Fruit fly (Drosophila melanogaster) whole organism, embryonic: ENCODE data around the gene Cfp1.

Experiments used
- Bteb2 ChIP-seq: fragments of 200-800 bp; sonication (Bioruptor generic); optimal IDR thresholded peaks from 2 replicates; lab custom pipeline; 2016; ENCODE audit warnings: missing biosample characterization, missing genetic modification characterization
- CG10267 ChIP-seq: fragments of 200-800 bp; sonication (Bioruptor generic); optimal IDR thresholded peaks from 2 replicates; lab custom pipeline; 2018; ENCODE audit warnings: missing biosample characterization, mild to moderate bottlenecking, missing genetic modification characterization, moderate library complexity
- CG11093 ChIP-seq: fragments of 200-800 bp; sonication (Bioruptor generic); IDR thresholded peaks from 3 replicates; pipeline ENCODE4 v1.3.6; 2022; ENCODE audit warnings: missing biosample characterization, missing genetic modification characterization
- CG12219 ChIP-seq: fragments of 200-800 bp; sonication (Bioruptor generic); optimal IDR thresholded peaks from 3 replicates; lab custom pipeline; 2018; ENCODE audit warnings: missing biosample characterization, mild to moderate bottlenecking, missing genetic modification characterization
- CG13296 ChIP-seq: fragments of 200-800 bp; sonication (Bioruptor generic); optimal IDR thresholded peaks from 3 replicates; lab custom pipeline; 2018; ENCODE audit warnings: missing biosample characterization, mild to moderate bottlenecking, missing genetic modification characterization
- CG16779 ChIP-seq: fragments of 200-800 bp; sonication (Bioruptor generic); IDR thresholded peaks from 2 replicates; pipeline ENCODE4 v1.3.6; 2022; ENCODE audit warnings: missing biosample characterization, missing genetic modification characterization
- CG18262 ChIP-seq: fragments of 200-800 bp; optimal IDR thresholded peaks from 3 replicates; lab custom pipeline; 2019; ENCODE audit warnings: missing biosample characterization, mild to moderate bottlenecking, missing genetic modification characterization, moderate library complexity
- CG2678 ChIP-seq: fragments of 200-800 bp; sonication (Bioruptor generic); optimal IDR thresholded peaks from 3 replicates; lab custom pipeline; 2019; ENCODE audit warnings: missing biosample characterization, mild to moderate bottlenecking, missing genetic modification characterization, moderate library complexity
- CG33557 ChIP-seq: fragments of 200-800 bp; sonication (Bioruptor generic); optimal IDR thresholded peaks from 2 replicates; lab custom pipeline; 2019; ENCODE audit warnings: missing biosample characterization, mild to moderate bottlenecking, missing genetic modification characterization, moderate library complexity
- CG4282 ChIP-seq: fragments of 200-800 bp; sonication (Bioruptor generic); optimal IDR thresholded peaks from 2 replicates; lab custom pipeline; 2016; ENCODE audit warnings: missing biosample characterization, missing genetic modification characterization
- CG4404 ChIP-seq: fragments of 200-800 bp; sonication (Bioruptor generic); IDR thresholded peaks from 2 replicates; pipeline ENCODE4 v1.3.6; 2022; ENCODE audit warnings: missing biosample characterization, missing genetic modification characterization
- CG6254 ChIP-seq: fragments of 200-800 bp; sonication (Bioruptor generic); optimal IDR thresholded peaks from 3 replicates; lab custom pipeline; 2017; ENCODE audit warnings: mild to moderate bottlenecking, missing biosample characterization, missing genetic modification reagents, missing genetic modification characterization
- CG6765 ChIP-seq: fragments of 200-800 bp; sonication (Bioruptor generic); optimal IDR thresholded peaks from 3 replicates; lab custom pipeline; 2017; ENCODE audit warnings: missing biosample characterization, mild to moderate bottlenecking, missing genetic modification characterization
- CG6813 ChIP-seq: fragments of 200-800 bp; sonication (Bioruptor generic); optimal IDR thresholded peaks from 2 replicates; lab custom pipeline; 2017; ENCODE audit warnings: missing biosample characterization, missing genetic modification characterization, mild to moderate bottlenecking, moderate library complexity, missing genetic modification reagents
- CG8359 ChIP-seq: fragments of 200-800 bp; sonication (Bioruptor generic); optimal IDR thresholded peaks from 2 replicates; lab custom pipeline; 2017; ENCODE audit warnings: missing biosample characterization, mild to moderate bottlenecking, missing genetic modification characterization, borderline replicate concordance
- CG8478 ChIP-seq: fragments of >200 bp; optimal IDR thresholded peaks from 2 replicates; lab custom pipeline; 2018
- CoRest ChIP-seq: fragments of 200-800 bp; sonication (Bioruptor generic); optimal IDR thresholded peaks from 3 replicates; lab custom pipeline; 2018; ENCODE audit warnings: missing biosample characterization, mild to moderate bottlenecking, missing genetic modification characterization, moderate library complexity
- Deaf1 ChIP-seq: fragments of 200-800 bp; optimal IDR thresholded peaks from 3 replicates; lab custom pipeline; 2019; ENCODE audit warnings: missing biosample characterization, mild to moderate bottlenecking, missing genetic modification characterization, moderate library complexity
- Dip3 ChIP-seq: fragments of 200-800 bp; sonication (Bioruptor generic); optimal IDR thresholded peaks from 3 replicates; lab custom pipeline; 2016; ENCODE audit warnings: missing biosample characterization, missing genetic modification characterization
- Doc3 ChIP-seq: fragments of 200-800 bp; sonication (Bioruptor generic); IDR thresholded peaks from 3 replicates; pipeline ENCODE4 v1.3.6; 2022; ENCODE audit warnings: missing biosample characterization, missing genetic modification characterization; ENCODE audit not compliant: partially characterized antibody
- Ets65A ChIP-seq: fragments of 200-800 bp; sonication (Bioruptor generic); peaks from one replicate; lab custom pipeline; 2016; ENCODE audit warnings: missing biosample characterization, missing genetic modification characterization
- Hmr ChIP-seq: fragments of 200-800 bp; sonication (Bioruptor generic); optimal IDR thresholded peaks from 3 replicates; lab custom pipeline; 2017; ENCODE audit warnings: mild to moderate bottlenecking, missing biosample characterization, missing genetic modification reagents, missing genetic modification characterization
- MTF-1 ChIP-seq: fragments of 200-800 bp; sonication (Bioruptor generic); optimal IDR thresholded peaks from 2 replicates; lab custom pipeline; 2018; ENCODE audit warnings: missing biosample characterization, mild to moderate bottlenecking, missing genetic modification characterization, borderline replicate concordance
- Meics ChIP-seq: fragments of 200-800 bp; sonication (Bioruptor generic); optimal IDR thresholded peaks from 2 replicates; lab custom pipeline; 2017; ENCODE audit warnings: missing biosample characterization, mild to moderate bottlenecking, missing genetic modification characterization
- NFAT ChIP-seq: fragments of 200-800 bp; sonication (Bioruptor generic); IDR thresholded peaks from 2 replicates; pipeline ENCODE4 v1.3.6; 2022; ENCODE audit warnings: missing biosample characterization, missing genetic modification characterization
- Oaz ChIP-seq: fragments of 200-800 bp; sonication (Bioruptor generic); IDR thresholded peaks from 2 replicates; pipeline ENCODE4 v1.3.6; 2022; ENCODE audit warnings: missing biosample characterization, missing genetic modification characterization
- Sry-β ChIP-seq: fragments of 200-800 bp; sonication (Bioruptor generic); optimal IDR thresholded peaks from 2 replicates; lab custom pipeline; 2018; ENCODE audit warnings: missing biosample characterization, mild to moderate bottlenecking, missing genetic modification characterization, moderate library complexity
- Sry-δ ChIP-seq: fragments of 200-800 bp; sonication (Bioruptor generic); optimal IDR thresholded peaks from 2 replicates; lab custom pipeline; 2016; ENCODE audit warnings: missing biosample characterization, missing genetic modification characterization
- Trl ChIP-seq, 3 experiments: fragments of >200 bp in 2 of 3; fragments of 200-800 bp in 1 of 3; sonication (Bioruptor generic) in 1 of 3; optimal IDR thresholded peaks; 2 replicates in 1 of 3; 3 replicates in 2 of 3; lab custom pipeline; 2016 to 2017; ENCODE audit warnings: missing biosample characterization in 1 of 3, missing genetic modification characterization in 1 of 3
- abd-A ChIP-seq: fragments of 200-800 bp; sonication (Bioruptor generic); optimal IDR thresholded peaks from 3 replicates; lab custom pipeline; 2019; ENCODE audit warnings: missing biosample characterization, mild to moderate bottlenecking, missing genetic modification characterization, moderate library complexity
- bab2 ChIP-seq: fragments of 200-800 bp; sonication (Bioruptor generic); optimal IDR thresholded peaks from 2 replicates; lab custom pipeline; 2016; ENCODE audit warnings: missing biosample characterization, missing genetic modification characterization
- bcd ChIP-seq: fragments of 200-800 bp; sonication (Bioruptor generic); optimal IDR thresholded peaks from 2 replicates; lab custom pipeline; 2017; ENCODE audit warnings: missing biosample characterization, mild to moderate bottlenecking, missing genetic modification characterization
- cato ChIP-seq: fragments of 200-800 bp; sonication (Bioruptor generic); optimal IDR thresholded peaks from 2 replicates; lab custom pipeline; 2016; ENCODE audit warnings: missing biosample characterization, missing genetic modification characterization, borderline replicate concordance
- chn ChIP-seq: fragments of 200-800 bp; sonication (Bioruptor generic); optimal IDR thresholded peaks from 2 replicates; lab custom pipeline; 2016; ENCODE audit warnings: missing biosample characterization, missing genetic modification characterization
- croc ChIP-seq: fragments of 200-800 bp; sonication (Bioruptor generic); conservative IDR thresholded peaks from 3 replicates; pipeline ENCODE4 v1.3.6; 2022; ENCODE audit warnings: missing biosample characterization, missing genetic modification characterization
- cwo ChIP-seq: fragments of 200-800 bp; sonication (Bioruptor generic); optimal IDR thresholded peaks from 3 replicates; lab custom pipeline; 2017; ENCODE audit warnings: missing biosample characterization, missing genetic modification characterization, mild to moderate bottlenecking, moderate library complexity, missing genetic modification reagents
- dm ChIP-seq: fragments of 200-800 bp; sonication (Bioruptor generic); optimal IDR thresholded peaks from 3 replicates; lab custom pipeline; 2016; ENCODE audit warnings: missing biosample characterization, missing genetic modification characterization
- ftz-f1 ChIP-seq: fragments of 200-800 bp; sonication (Bioruptor generic); optimal IDR thresholded peaks from 2 replicates; lab custom pipeline; 2016; ENCODE audit warnings: missing biosample characterization, missing genetic modification characterization
- hb ChIP-seq: fragments of 200-800 bp; sonication (Bioruptor generic); IDR thresholded peaks from 3 replicates; pipeline ENCODE4 v1.3.6; 2022; ENCODE audit warnings: missing biosample characterization, missing genetic modification characterization; ENCODE audit not compliant: partially characterized antibody
- her ChIP-seq: fragments of 200-800 bp; sonication (Bioruptor generic); optimal IDR thresholded peaks from 2 replicates; lab custom pipeline; 2016; ENCODE audit warnings: missing biosample characterization, missing genetic modification characterization
- hth ChIP-seq: fragments of >200 bp; optimal IDR thresholded peaks from 2 replicates; lab custom pipeline; 2017; ENCODE audit warnings: inconsistent platforms
- insv ChIP-seq, 2 experiments: fragments of 200-800 bp; sonication (Bioruptor generic); optimal IDR thresholded peaks; 3 replicates each; lab custom pipeline; 2016 to 2018; ENCODE audit warnings: missing biosample characterization in 2 of 2, missing genetic modification characterization in 2 of 2
- kni ChIP-seq: fragments of 200-800 bp; sonication (Bioruptor generic); optimal IDR thresholded peaks from 3 replicates; lab custom pipeline; 2017; ENCODE audit warnings: mild to moderate bottlenecking, missing biosample characterization, missing genetic modification reagents, missing genetic modification characterization
- lab ChIP-seq: fragments of 200-800 bp; sonication (Bioruptor generic); optimal IDR thresholded peaks from 3 replicates; lab custom pipeline; 2017; ENCODE audit warnings: missing biosample characterization, missing genetic modification characterization, mild to moderate bottlenecking, moderate library complexity, missing genetic modification reagents
- phol ChIP-seq: fragments of 200-800 bp; sonication (Bioruptor generic); optimal IDR thresholded peaks from 3 replicates; lab custom pipeline; 2018; ENCODE audit warnings: missing biosample characterization, mild to moderate bottlenecking, missing genetic modification characterization, moderate library complexity
- tap ChIP-seq: fragments of 200-800 bp; optimal IDR thresholded peaks from 3 replicates; lab custom pipeline; 2019; ENCODE audit warnings: missing biosample characterization, mild to moderate bottlenecking, missing genetic modification characterization, moderate library complexity
- tup ChIP-seq: fragments of 200-800 bp; sonication (Bioruptor generic); optimal IDR thresholded peaks from 2 replicates; lab custom pipeline; 2016; ENCODE audit warnings: missing biosample characterization, mild to moderate bottlenecking, missing genetic modification characterization, moderate library complexity
- tx ChIP-seq: fragments of 200-800 bp; sonication (Bioruptor generic); optimal IDR thresholded peaks from 2 replicates; lab custom pipeline; 2016; ENCODE audit warnings: missing biosample characterization, missing genetic modification characterization
- unpg ChIP-seq: fragments of 200-800 bp; sonication (Bioruptor generic); optimal IDR thresholded peaks from 3 replicates; lab custom pipeline; 2018; ENCODE audit warnings: missing biosample characterization, mild to moderate bottlenecking, missing genetic modification characterization, moderate library complexity
- zen2 ChIP-seq: fragments of 200-800 bp; sonication (Bioruptor generic); IDR thresholded peaks from 3 replicates; pipeline ENCODE4 v1.3.6; 2022; ENCODE audit warnings: missing biosample characterization, missing genetic modification characterization; ENCODE audit not compliant: partially characterized antibody
- zf30C ChIP-seq: fragments of 200-800 bp; sonication (Bioruptor generic); optimal IDR thresholded peaks from 3 replicates; lab custom pipeline; 2018; ENCODE audit warnings: missing biosample characterization, mild to moderate bottlenecking, missing genetic modification characterization

The Cfp1 gene

dm6 chrX:9295518-9295917 is 22.8 kb upstream of the Cfp1 start (continued):
- TF ChIP-seq dm (GFP tag; lab: Kevin White, UChicago) (no peak), CG8359 (GFP tag; lab: Kevin White, UChicago) (no peak), CG33557 (no peak), croc (GFP tag; lab: Robert Waterston, UW) (no peak; the same call in 2 of the 3 replicates), CoRest (tag; lab: Kevin White, UChicago) (peak; percentile 0), CG12219 (no peak), chn (GFP tag; lab: Kevin White, UChicago) (no peak), MTF-1 (GFP tag; lab: Kevin White, UChicago) (no peak), Sry-β (no peak), cato (GFP tag; lab: Kevin White, UChicago) (no peak), tup (GFP tag; lab: Kevin White, UChicago) (no peak), phol (peak; percentile 33), CG18262 (tag; lab: Kevin White, UChicago) (peak; percentile 46), bcd (no peak), insv (GFP tag; optimal IDR thresholded peaks at IDR 0.05; lab: Kevin White, UChicago) (no peak), Doc3 (GFP tag; lab: Robert Waterston, UW) (no peak), unpg (GFP tag; lab: Kevin White, UChicago) (no peak), tx (GFP tag; lab: Kevin White, UChicago) (no peak), Trl (optimal IDR thresholded peaks at IDR 0.05; lab: Kevin White, UChicago) (no peak), Trl (GFP tag; optimal IDR thresholded peaks at IDR 0.05; lab: Kevin White, UChicago) (no peak), abd-A (tag; lab: Kevin White, UChicago) (no peak), zen2 (GFP tag; lab: Robert Waterston, UW) (no peak), CG16779 (no peak), Oaz (GFP tag; lab: Robert Waterston, UW) (no peak), kni (GFP tag; lab: Kevin White, UChicago) (no peak), hb (no peak), CG2678 (tag; lab: Kevin White, UChicago) (no peak), her (GFP tag; lab: Kevin White, UChicago) (no peak), Meics (GFP tag; lab: Kevin White, UChicago) (no peak), NFAT (GFP tag; lab: Robert Waterston, UW) (no peak), hth (lab: Kevin White, UChicago) (no peak), CG11093 (GFP tag; lab: Robert Waterston, UW) (no peak), CG6813 (GFP tag; lab: Kevin White, UChicago) (no peak), CG6765 (GFP tag; lab: Kevin White, UChicago) (no peak), CG13296 (GFP tag; lab: Kevin White, UChicago) (no peak), zf30C (no peak), bab2 (no peak), CG6254 (GFP tag; lab: Kevin White, UChicago) (no peak), Deaf1 (tag; lab: Kevin White, UChicago) (no peak), Sry-δ (GFP tag; lab: Kevin White, UChicago) (no peak), CG10267 (peak; percentile 16), Ets65A (GFP tag; lab: Kevin White, UChicago) (peak; percentile 72), CG4404 (GFP tag; lab: Robert Waterston, UW) (0 out of 2 replicates have a peak, but pooled peaks have one; percentile 23), cwo (GFP tag; lab: Kevin White, UChicago) (no peak), Bteb2 (GFP tag; lab: Kevin White, UChicago) (no peak), CG8478 (no peak), CG4282 (GFP tag; lab: Kevin White, UChicago) (no peak), lab (GFP tag; lab: Kevin White, UChicago) (no peak), tap (tag; lab: Kevin White, UChicago) (no peak), ftz-f1 (GFP tag; lab: Kevin White, UChicago) (no peak), Dip3 (GFP tag; lab: Kevin White, UChicago) (no peak), Hmr (GFP tag; lab: Kevin White, UChicago) (no peak)
